Fruit fly (Drosophila melanogaster) whole organism, embryonic: ENCODE data around the gene MBD-R2.
A peak's percentile ranks its signal among the peaks of the same experiment; 100 is the strongest.

ENCODE experiments used
- Abd-B ChIP-seq: fragments of 200-800 bp; sonication (Bioruptor generic); optimal IDR thresholded peaks from 2 replicates; lab custom pipeline; 2018; ENCODE audit warnings: missing biosample characterization, mild to moderate bottlenecking, missing genetic modification characterization, moderate library complexity
- Atf6 ChIP-seq: fragments of 200-800 bp; sonication (Bioruptor generic); IDR thresholded peaks from 2 replicates; pipeline ENCODE4 v1.3.6; 2022; ENCODE audit warnings: missing biosample characterization, missing genetic modification characterization
- Blimp-1 ChIP-seq: fragments of 200-800 bp; sonication (Bioruptor generic); optimal IDR thresholded peaks from 3 replicates; lab custom pipeline; 2018; ENCODE audit warnings: missing biosample characterization, missing genetic modification characterization, mild to moderate bottlenecking, moderate library complexity, missing genetic modification reagents
- CG11247 ChIP-seq: fragments of 200-800 bp; sonication (Bioruptor generic); IDR thresholded peaks from 2 replicates; pipeline ENCODE4 v1.3.6; 2022; ENCODE audit warnings: missing biosample characterization, missing genetic modification characterization
- CG12391 ChIP-seq: fragments of 200-800 bp; sonication (Bioruptor generic); optimal IDR thresholded peaks from 3 replicates; lab custom pipeline; 2018; ENCODE audit warnings: missing biosample characterization, mild to moderate bottlenecking, missing genetic modification characterization, moderate library complexity
- CG12769 ChIP-seq: fragments of 200-800 bp; sonication (Bioruptor generic); optimal IDR thresholded peaks from 2 replicates; lab custom pipeline; 2019; ENCODE audit warnings: missing biosample characterization, mild to moderate bottlenecking, missing genetic modification characterization, moderate library complexity
- CG15011 ChIP-seq: fragments of 200-800 bp; sonication (Bioruptor generic); optimal IDR thresholded peaks from 3 replicates; lab custom pipeline; 2018; ENCODE audit warnings: missing biosample characterization, mild to moderate bottlenecking, missing genetic modification characterization
- CG17328 ChIP-seq: fragments of 200-800 bp; sonication (Bioruptor generic); IDR thresholded peaks from 2 replicates; pipeline ENCODE4 v1.3.6; 2022; ENCODE audit warnings: missing biosample characterization, missing genetic modification characterization
- CG17359 ChIP-seq: fragments of 200-800 bp; sonication (Bioruptor generic); optimal IDR thresholded peaks from 3 replicates; lab custom pipeline; 2018; ENCODE audit warnings: missing biosample characterization, mild to moderate bottlenecking, missing genetic modification characterization, moderate library complexity
- CG18262 ChIP-seq: fragments of 200-800 bp; optimal IDR thresholded peaks from 3 replicates; lab custom pipeline; 2019; ENCODE audit warnings: missing biosample characterization, mild to moderate bottlenecking, missing genetic modification characterization, moderate library complexity
- CG31441 ChIP-seq: fragments of 200-800 bp; sonication (Bioruptor generic); IDR thresholded peaks from 2 replicates; pipeline ENCODE4 v1.3.6; 2022; ENCODE audit warnings: missing biosample characterization, missing genetic modification characterization
- CG34224 ChIP-seq: fragments of 200-800 bp; sonication (Bioruptor generic); IDR thresholded peaks from 3 replicates; pipeline ENCODE4 v1.3.6; 2022; ENCODE audit warnings: missing biosample characterization, missing genetic modification characterization; ENCODE audit not compliant: partially characterized antibody
- CG3838 ChIP-seq: fragments of 200-800 bp; sonication (Bioruptor generic); optimal IDR thresholded peaks from 3 replicates; lab custom pipeline; 2016; ENCODE audit warnings: missing biosample characterization, missing genetic modification characterization
- CG4360 ChIP-seq: fragments of 200-800 bp; sonication (Bioruptor generic); IDR thresholded peaks from 2 replicates; pipeline ENCODE4 v1.3.6; 2022; ENCODE audit warnings: missing biosample characterization, missing genetic modification characterization
- CG4730 ChIP-seq: fragments of 200-800 bp; sonication (Bioruptor generic); IDR thresholded peaks from 2 replicates; pipeline ENCODE4 v1.3.6; 2022; ENCODE audit warnings: missing biosample characterization, missing genetic modification characterization
- CG5180 ChIP-seq: fragments of 200-800 bp; sonication (Bioruptor generic); optimal IDR thresholded peaks from 3 replicates; lab custom pipeline; 2017; ENCODE audit warnings: missing biosample characterization, missing genetic modification characterization, mild to moderate bottlenecking, moderate library complexity, missing genetic modification reagents
- CG6683 ChIP-seq: fragments of 200-800 bp; sonication (Bioruptor generic); optimal IDR thresholded peaks from 2 replicates; lab custom pipeline; 2017; ENCODE audit warnings: missing biosample characterization, mild to moderate bottlenecking, missing genetic modification characterization, missing genetic modification reagents
- CG6791 ChIP-seq: fragments of 200-800 bp; sonication (Bioruptor generic); IDR thresholded peaks from 3 replicates; pipeline ENCODE4 v1.3.6; 2022; ENCODE audit warnings: missing biosample characterization, missing genetic modification characterization; ENCODE audit not compliant: partially characterized antibody
- CG7556 ChIP-seq: fragments of 200-800 bp; sonication (Bioruptor generic); optimal IDR thresholded peaks from 2 replicates; lab custom pipeline; 2017; ENCODE audit warnings: missing biosample characterization, mild to moderate bottlenecking, missing genetic modification characterization
- CG7839 ChIP-seq: fragments of 200-800 bp; sonication (Bioruptor generic); optimal IDR thresholded peaks from 3 replicates; lab custom pipeline; 2018; ENCODE audit warnings: missing biosample characterization, mild to moderate bottlenecking, missing genetic modification characterization, moderate library complexity
- CG8765 ChIP-seq: fragments of 200-800 bp; sonication (Bioruptor generic); IDR thresholded peaks from 2 replicates; pipeline ENCODE4 v1.3.6; 2022; ENCODE audit warnings: missing biosample characterization, missing genetic modification characterization
- CG8924 ChIP-seq: fragments of 200-800 bp; optimal IDR thresholded peaks from 3 replicates; lab custom pipeline; 2019; ENCODE audit warnings: missing biosample characterization, mild to moderate bottlenecking, missing genetic modification characterization, moderate library complexity
- CHES-1-like ChIP-seq: fragments of 200-800 bp; sonication (Bioruptor generic); optimal IDR thresholded peaks from 2 replicates; lab custom pipeline; 2016; ENCODE audit warnings: missing biosample characterization, missing genetic modification characterization
- Chrac-16 ChIP-seq: fragments of 200-800 bp; sonication (Bioruptor generic); optimal IDR thresholded peaks from 3 replicates; lab custom pipeline; 2016; ENCODE audit warnings: missing biosample characterization, missing genetic modification characterization
- Dbx ChIP-seq: fragments of 200-800 bp; sonication (Bioruptor generic); IDR thresholded peaks from 3 replicates; pipeline ENCODE4 v1.3.6; 2022; ENCODE audit warnings: missing biosample characterization, missing genetic modification characterization
- Elba2 ChIP-seq: fragments of 200-800 bp; sonication (Bioruptor generic); optimal IDR thresholded peaks from 3 replicates; lab custom pipeline; 2016; ENCODE audit warnings: missing biosample characterization, missing genetic modification characterization
- Ets65A ChIP-seq: fragments of 200-800 bp; sonication (Bioruptor generic); peaks from one replicate; lab custom pipeline; 2016; ENCODE audit warnings: missing biosample characterization, missing genetic modification characterization
- Hr78 ChIP-seq, 2 experiments: fragments of 200-800 bp in 1 of 2; fragments of >200 bp in 1 of 2; sonication (Bioruptor generic) in 1 of 2; optimal IDR thresholded peaks; 2 replicates each; lab custom pipeline; 2017 to 2019; ENCODE audit warnings: missing biosample characterization in 2 of 2, missing genetic modification characterization in 2 of 2, mild to moderate bottlenecking in 1 of 2, moderate library complexity in 1 of 2
- Lhr ChIP-seq: fragments of 200-800 bp; sonication (Bioruptor generic); optimal IDR thresholded peaks from 3 replicates; lab custom pipeline; 2017; ENCODE audit warnings: mild to moderate bottlenecking, missing biosample characterization, missing genetic modification reagents, missing genetic modification characterization
- NC2β ChIP-seq: fragments of 200-800 bp; sonication (Bioruptor generic); optimal IDR thresholded peaks from 2 replicates; lab custom pipeline; 2016; ENCODE audit warnings: missing biosample characterization, missing genetic modification characterization
- Nf-YC ChIP-seq: fragments of 200-800 bp; optimal IDR thresholded peaks from 3 replicates; lab custom pipeline; 2019; ENCODE audit warnings: missing biosample characterization, mild to moderate bottlenecking, missing genetic modification characterization, moderate library complexity
- Ptx1 ChIP-seq: fragments of 200-800 bp; sonication (Bioruptor generic); IDR thresholded peaks from 2 replicates; pipeline ENCODE4 v1.3.6; 2022; ENCODE audit warnings: missing biosample characterization, missing genetic modification characterization
- Spps ChIP-seq: fragments of 200-800 bp; sonication (Bioruptor generic); optimal IDR thresholded peaks from 2 replicates; lab custom pipeline; 2018; ENCODE audit warnings: missing biosample characterization, mild to moderate bottlenecking, missing genetic modification characterization
- YL-1 ChIP-seq: fragments of 200-800 bp; sonication (Bioruptor generic); optimal IDR thresholded peaks from 3 replicates; lab custom pipeline; 2017; ENCODE audit warnings: missing biosample characterization, mild to moderate bottlenecking, missing genetic modification characterization
- btn ChIP-seq: fragments of 200-800 bp; sonication (Bioruptor generic); optimal IDR thresholded peaks from 2 replicates; lab custom pipeline; 2016; ENCODE audit warnings: missing biosample characterization, missing genetic modification characterization
- cg ChIP-seq: fragments of 200-800 bp; sonication (Bioruptor generic); optimal IDR thresholded peaks from 3 replicates; lab custom pipeline; 2019; ENCODE audit warnings: missing biosample characterization, mild to moderate bottlenecking, missing genetic modification characterization, moderate library complexity
- ci ChIP-seq: fragments of 200-800 bp; sonication (Bioruptor generic); IDR thresholded peaks from 3 replicates; pipeline ENCODE4 v1.3.6; 2022; ENCODE audit warnings: missing biosample characterization, missing genetic modification characterization
- ewg ChIP-seq: fragments of 200-800 bp; sonication (Bioruptor generic); optimal IDR thresholded peaks from 3 replicates; lab custom pipeline; 2017; ENCODE audit warnings: mild to moderate bottlenecking, missing biosample characterization, missing genetic modification reagents, missing genetic modification characterization
- eyg ChIP-seq: fragments of 200-800 bp; sonication (Bioruptor generic); optimal IDR thresholded peaks from 3 replicates; lab custom pipeline; 2016; ENCODE audit warnings: missing biosample characterization, missing genetic modification characterization
- fd102C ChIP-seq: fragments of 200-800 bp; sonication (Bioruptor generic); optimal IDR thresholded peaks from 2 replicates; lab custom pipeline; 2018; ENCODE audit warnings: missing biosample characterization, mild to moderate bottlenecking, missing genetic modification characterization, moderate library complexity
- gem ChIP-seq: fragments of 200-800 bp; sonication (Bioruptor generic); optimal IDR thresholded peaks from 2 replicates; lab custom pipeline; 2019; ENCODE audit warnings: missing biosample characterization, mild to moderate bottlenecking, missing genetic modification characterization, moderate library complexity
- grau ChIP-seq: fragments of 200-800 bp; optimal IDR thresholded peaks from 3 replicates; lab custom pipeline; 2019; ENCODE audit warnings: missing biosample characterization, mild to moderate bottlenecking, missing genetic modification characterization, moderate library complexity
- grn ChIP-seq: fragments of 200-800 bp; sonication (Bioruptor generic); optimal IDR thresholded peaks from 3 replicates; lab custom pipeline; 2017; ENCODE audit warnings: missing biosample characterization, missing genetic modification characterization
- knrl ChIP-seq: fragments of 200-800 bp; sonication (Bioruptor generic); IDR thresholded peaks from 3 replicates; pipeline ENCODE4 v1.3.6; 2022; ENCODE audit warnings: missing biosample characterization, missing genetic modification characterization; ENCODE audit not compliant: partially characterized antibody
- mld ChIP-seq: fragments of 200-800 bp; sonication (Bioruptor generic); IDR thresholded peaks from 3 replicates; pipeline ENCODE4 v1.3.6; 2022; ENCODE audit warnings: missing biosample characterization, missing genetic modification characterization; ENCODE audit not compliant: partially characterized antibody
- salm ChIP-seq: fragments of 200-800 bp; sonication (Bioruptor generic); optimal IDR thresholded peaks from 2 replicates; lab custom pipeline; 2018; ENCODE audit warnings: missing biosample characterization, mild to moderate bottlenecking, missing genetic modification characterization
- sisA ChIP-seq: fragments of 200-800 bp; sonication (Bioruptor generic); IDR thresholded peaks from 2 replicates; pipeline ENCODE4 v1.3.6; 2022; ENCODE audit warnings: missing biosample characterization, missing genetic modification characterization
- slou ChIP-seq: fragments of 200-800 bp; sonication (Bioruptor generic); optimal IDR thresholded peaks from 3 replicates; lab custom pipeline; 2016; ENCODE audit warnings: missing biosample characterization, missing genetic modification characterization
- toy ChIP-seq: fragments of 200-800 bp; sonication (Bioruptor generic); IDR thresholded peaks from 2 replicates; pipeline ENCODE4 v1.3.6; 2022; ENCODE audit warnings: missing biosample characterization, missing genetic modification characterization
- vvl ChIP-seq: fragments of 200-800 bp; sonication (Bioruptor generic); IDR thresholded peaks from 2 replicates; pipeline ENCODE4 v1.3.6; 2022; ENCODE audit warnings: missing biosample characterization, missing genetic modification characterization

The MBD-R2 gene

DNA sequence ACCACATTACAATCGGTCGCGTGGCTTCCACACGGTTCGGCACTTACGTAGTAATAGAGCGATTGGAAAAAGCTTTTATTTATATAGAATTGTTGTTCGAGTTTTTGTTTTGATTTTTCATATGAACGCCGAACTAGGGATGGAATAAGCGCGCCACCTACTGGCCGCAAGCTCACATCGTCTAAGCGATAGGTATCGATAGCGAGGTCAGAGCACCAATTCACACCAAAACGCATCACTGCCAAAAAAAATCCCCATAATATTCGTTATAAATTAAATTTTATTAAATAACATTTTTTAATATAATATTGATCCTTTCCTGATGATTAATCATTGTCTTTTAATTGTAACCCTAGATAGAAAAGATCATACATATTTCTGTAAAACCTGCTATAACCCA lies 5.6 kb downstream of the MBD-R2 start, which contains the start of gene CG10038 (continued):
- TF ChIP-seq Lhr (GFP tag; lab: Kevin White, UChicago), result peak; percentile 74
- no peak for TF ChIP-seq CG7556 (GFP tag; lab: Kevin White, UChicago)
- no peak for TF ChIP-seq Hr78 (GFP tag; optimal IDR thresholded peaks at IDR 0.05; lab: Kevin White, UChicago)
- TF ChIP-seq salm, result no peak
- peak; percentile 16 for TF ChIP-seq Chrac-16 (GFP tag; lab: Kevin White, UChicago)
- peak; percentile 92 for TF ChIP-seq CG34224 (GFP tag; lab: Robert Waterston, UW)
- TF ChIP-seq CG18262 (tag; lab: Kevin White, UChicago), result peak; percentile 27
- peak; percentile 6 for TF ChIP-seq CG8924 (tag; lab: Kevin White, UChicago)
- TF ChIP-seq CG4730 (GFP tag; lab: Robert Waterston, UW), result no peak
- peak; percentile 8 for TF ChIP-seq Abd-B
- TF ChIP-seq Atf6, result no peak; the same call in 1 of the 2 replicates
- TF ChIP-seq knrl, result peak; percentile 96
- peak; percentile 59; the same call in 2 of the 3 replicates for TF ChIP-seq Dbx
- no peak for TF ChIP-seq CG12769
- no peak for TF ChIP-seq CG3838 (GFP tag; lab: Kevin White, UChicago)
- peak; percentile 22; the same call in 1 of the 2 replicates for TF ChIP-seq CG11247 (GFP tag; lab: Robert Waterston, UW)
- no peak for TF ChIP-seq fd102C (GFP tag; lab: Kevin White, UChicago)
- TF ChIP-seq grn, result no peak
- no peak for TF ChIP-seq gem (tag; lab: Kevin White, UChicago)
- TF ChIP-seq YL-1, result peak; percentile 45
- TF ChIP-seq CG12391, result peak; percentile 46
- no peak for TF ChIP-seq slou
- no peak for TF ChIP-seq CG15011 (GFP tag; lab: Kevin White, UChicago)
- TF ChIP-seq CG6791 (GFP tag; lab: Robert Waterston, UW), result peak; percentile 97
- TF ChIP-seq CG17359 (tag; lab: Kevin White, UChicago), result no peak
- no peak for TF ChIP-seq CG5180 (GFP tag; lab: Kevin White, UChicago)
- no peak for TF ChIP-seq Blimp-1 (GFP tag; lab: Kevin White, UChicago)
- TF ChIP-seq vvl, result peak; percentile 55; the same call in 1 of the 2 replicates
- no peak for TF ChIP-seq ewg (GFP tag; lab: Kevin White, UChicago)
- TF ChIP-seq CG8765, result no peak; the same call in 1 of the 2 replicates
- TF ChIP-seq Nf-YC (tag; lab: Kevin White, UChicago), result peak; percentile 38
- no peak for TF ChIP-seq toy (GFP tag; lab: Robert Waterston, UW)
- peak; percentile 93 for TF ChIP-seq Ets65A (GFP tag; lab: Kevin White, UChicago)
- no peak for TF ChIP-seq btn
- TF ChIP-seq sisA (GFP tag; lab: Robert Waterston, UW), result no peak; the same call in 1 of the 2 replicates
- 0 out of 2 replicates have a peak, but pooled peaks have one; percentile 26 for TF ChIP-seq CG4360 (GFP tag; lab: Robert Waterston, UW)
- no peak; the same call in 1 of the 2 replicates for TF ChIP-seq CG17328
- no peak for TF ChIP-seq Spps (tag; lab: Kevin White, UChicago)
- TF ChIP-seq CG31441 (GFP tag; lab: Robert Waterston, UW), result peak; percentile 43; the same call in 1 of the 2 replicates
- TF ChIP-seq Ptx1 (GFP tag; lab: Robert Waterston, UW), result peak; percentile 46
- TF ChIP-seq mld (GFP tag; lab: Robert Waterston, UW), result peak; percentile 80; the same call in 2 of the 3 replicates
- no peak for TF ChIP-seq Elba2
- peak; percentile 54 for TF ChIP-seq grau (tag; lab: Kevin White, UChicago)
- no peak for TF ChIP-seq CG6683
- 0 out of 3 replicates have a peak, but pooled peaks have one; percentile 23 for TF ChIP-seq ci (GFP tag; lab: Robert Waterston, UW)
- no peak for TF ChIP-seq NC2β (GFP tag; lab: Kevin White, UChicago)
- TF ChIP-seq CG7839 (tag; lab: Kevin White, UChicago), result peak; percentile 32
- no peak for TF ChIP-seq eyg (GFP tag; lab: Kevin White, UChicago)
- TF ChIP-seq CHES-1-like (GFP tag; lab: Kevin White, UChicago), result no peak
- TF ChIP-seq cg (GFP tag; lab: Kevin White, UChicago), result no peak
